Worm (Caenorhabditis elegans): ENCODE data around the gene C14A4.9.

C14A4.9 gene

ce11 chrII:10558962-10559415, 40.1 kb upstream of the C14A4.9 start (continued):
- peak; percentile 31 for TF ChIP-seq unc-130 (tag; optimal IDR thresholded peaks at IDR 0.05)
- peak; percentile 51 for TF ChIP-seq sup-37 (GFP tag; optimal IDR thresholded peaks at IDR 0.05)
- TF ChIP-seq fos-1 (tag; optimal IDR thresholded peaks at IDR 0.05): no peak
- peak; percentile 31 for TF ChIP-seq snpc-4 (tag; optimal IDR thresholded peaks at IDR 0.05)
- TF ChIP-seq fkh-8 (tag; optimal IDR thresholded peaks at IDR 0.05): peak; percentile 60
- TF ChIP-seq mef-2 (tag; optimal IDR thresholded peaks at IDR 0.05): no peak
- peak; percentile 10 for TF ChIP-seq fkh-10 (GFP tag; optimal IDR thresholded peaks at IDR 0.05)
- no peak for TF ChIP-seq nhr-12 (tag; optimal IDR thresholded peaks at IDR 0.05)
- no peak for TF ChIP-seq ces-1 (GFP tag; optimal IDR thresholded peaks at IDR 0.05)
- TF ChIP-seq ets-5 (GFP tag; IDR thresholded peaks at IDR 0.05): no peak
- no peak for TF ChIP-seq fkh-4 (tag; optimal IDR thresholded peaks at IDR 0.05; ENCODE audit: borderline replicate concordance)
- peak; percentile 78 for TF ChIP-seq unc-86 (tag; optimal IDR thresholded peaks at IDR 0.05)
- peak in 2 of 6 experiments; percentile 45 to 52 for TF ChIP-seq elt-3 (tag; optimal IDR thresholded peaks at IDR 0.05)
- TF ChIP-seq efl-3 (GFP tag; optimal IDR thresholded peaks at IDR 0.05): peak; percentile 69
- TF ChIP-seq nhr-237 (tag; optimal IDR thresholded peaks at IDR 0.05): no peak
- TF ChIP-seq pqm-1 (tag; optimal IDR thresholded peaks at IDR 0.05): no peak
- TF ChIP-seq zag-1 (tag; optimal IDR thresholded peaks at IDR 0.05): no peak
- TF ChIP-seq jun-1 (tag; optimal IDR thresholded peaks at IDR 0.05): peak; percentile 43
- TF ChIP-seq nhr-71 (tag; optimal IDR thresholded peaks at IDR 0.05): peak; percentile 96
- no peak for TF ChIP-seq pag-3 (tag; optimal IDR thresholded peaks at IDR 0.05; ENCODE audit: borderline replicate concordance, insufficient read depth)
- TF ChIP-seq ceh-8 (GFP tag; optimal IDR thresholded peaks at IDR 0.05): no peak
- TF ChIP-seq Y116A8C.19 (tag; optimal IDR thresholded peaks at IDR 0.05; ENCODE audit: borderline replicate concordance): no peak
- TF ChIP-seq efl-1 (optimal IDR thresholded peaks at IDR 0.05): peak; percentile 44 to 58
- peak; percentile 57 to 95 for TF ChIP-seq efl-1 (GFP tag; optimal IDR thresholded peaks at IDR 0.05 in 1 of 2)
- TF ChIP-seq egl-27 (tag; optimal IDR thresholded peaks at IDR 0.05): no peak
- no peak for TF ChIP-seq nhr-28 (tag; optimal IDR thresholded peaks at IDR 0.05)
- TF ChIP-seq mdl-1 (tag; optimal IDR thresholded peaks at IDR 0.05): peak in 1 of 2 experiments; percentile 97
- TF ChIP-seq unc-98 (GFP tag; IDR thresholded peaks at IDR 0.05): no peak
- peak; percentile 97 for TF ChIP-seq lin-14 (GFP tag; optimal IDR thresholded peaks at IDR 0.05)
- TF ChIP-seq elt-2 (tag; optimal IDR thresholded peaks at IDR 0.05): peak; percentile 25
- TF ChIP-seq nhr-77 (tag; optimal IDR thresholded peaks at IDR 0.05): no peak

ce11 chrII:10559671-10560184, 39.4 kb upstream of the C14A4.9 start:
- peak; percentile 35 for TF ChIP-seq pax-3 (tag; optimal IDR thresholded peaks at IDR 0.05)
- TF ChIP-seq jun-1 (tag; optimal IDR thresholded peaks at IDR 0.05): no peak
- TF ChIP-seq mab-9 (GFP tag; IDR thresholded peaks at IDR 0.05): no peak
- TF ChIP-seq efl-1 (optimal IDR thresholded peaks at IDR 0.05): no peak
- TF ChIP-seq efl-1 (GFP tag; optimal IDR thresholded peaks at IDR 0.05 in 1 of 2): peak in 1 of 2 experiments; percentile 83
- peak; percentile 65 for TF ChIP-seq nhr-85 (tag)
- no peak for TF ChIP-seq nhr-76 (tag; optimal IDR thresholded peaks at IDR 0.05)
- no peak for TF ChIP-seq vab-15 (tag; optimal IDR thresholded peaks at IDR 0.05)
- no peak for TF ChIP-seq lin-13 (GFP tag; optimal IDR thresholded peaks at IDR 0.05)
- no peak for TF ChIP-seq hlh-4 (tag; optimal IDR thresholded peaks at IDR 0.05)
- peak; percentile 15 for TF ChIP-seq nhr-71 (tag; optimal IDR thresholded peaks at IDR 0.05)
- TF ChIP-seq lin-39 (tag; optimal IDR thresholded peaks at IDR 0.05): no peak
- TF ChIP-seq lir-3 (tag; optimal IDR thresholded peaks at IDR 0.05; ENCODE audit: poor library complexity): peak; percentile 27
- TF ChIP-seq ceh-63 (GFP tag; optimal IDR thresholded peaks at IDR 0.05): no peak
- TF ChIP-seq mef-2 (tag; optimal IDR thresholded peaks at IDR 0.05): no peak
- TF ChIP-seq unc-86 (tag; optimal IDR thresholded peaks at IDR 0.05): no peak
- peak; percentile 63 for TF ChIP-seq aly-2 (tag; optimal IDR thresholded peaks at IDR 0.05)
- TF ChIP-seq tbx-2 (tag; optimal IDR thresholded peaks at IDR 0.05): no peak
- TF ChIP-seq ztf-4 (tag; optimal IDR thresholded peaks at IDR 0.05): no peak
- no peak for TF ChIP-seq zip-4 (GFP tag; optimal IDR thresholded peaks at IDR 0.05)
- peak; percentile 3 for TF ChIP-seq ama-1 (optimal IDR thresholded peaks at IDR 0.05)
- no peak for TF ChIP-seq skn-1 (tag; optimal IDR thresholded peaks at IDR 0.05)
- TF ChIP-seq sup-37 (GFP tag; optimal IDR thresholded peaks at IDR 0.05): no peak
- no peak for TF ChIP-seq alr-1 (tag; optimal IDR thresholded peaks at IDR 0.05; ENCODE audit: borderline replicate concordance)
- TF ChIP-seq fkh-10 (GFP tag; optimal IDR thresholded peaks at IDR 0.05): no peak
- no peak for TF ChIP-seq elt-3 (tag; optimal IDR thresholded peaks at IDR 0.05)
- TF ChIP-seq nhr-47 (tag; optimal IDR thresholded peaks at IDR 0.05): peak; percentile 3
- TF ChIP-seq lin-35 (GFP tag; optimal IDR thresholded peaks at IDR 0.05): peak in 1 of 2 experiments; percentile 7
- no peak for TF ChIP-seq xbp-1 (tag; optimal IDR thresholded peaks at IDR 0.05)
- no peak for TF ChIP-seq F16B12.6 (tag; optimal IDR thresholded peaks at IDR 0.05)

All from whole organism, L1 larva.